Worm (Caenorhabditis elegans) whole organism, L1 larva: ENCODE measurements around the gene srd-35.

Source experiments
- C04F5.9 ChIP-seq: sonication (generic microtip); optimal IDR thresholded peaks from 2 replicates; lab custom pipeline; 2016; ENCODE audit warnings: missing genetic modification characterization, missing compliant biosample characterization
- C16A3.4 ChIP-seq: fragments of 150-350 bp; optimal IDR thresholded peaks from 2 replicates; lab custom pipeline; 2014; ENCODE audit warnings: missing biosample characterization, missing genetic modification characterization
- F16B12.6 ChIP-seq: fragments of 150-350 bp; optimal IDR thresholded peaks from 2 replicates; lab custom pipeline; 2014; ENCODE audit warnings: missing biosample characterization, missing genetic modification characterization
- Y116A8C.19 ChIP-seq: sonication (generic microtip); optimal IDR thresholded peaks from 2 replicates; lab custom pipeline; 2016; ENCODE audit warnings: missing compliant biosample characterization, missing genetic modification characterization, borderline replicate concordance
- aha-1 ChIP-seq: fragments of 150-350 bp; optimal IDR thresholded peaks from 2 replicates; lab custom pipeline; 2014; ENCODE audit warnings: missing biosample characterization, missing genetic modification characterization
- aly-2 ChIP-seq: fragments of 150-350 bp; optimal IDR thresholded peaks from 2 replicates; lab custom pipeline; 2014; ENCODE audit warnings: missing biosample characterization, missing genetic modification characterization
- blmp-1 ChIP-seq: fragments of 150-350 bp; optimal IDR thresholded peaks from 2 replicates; lab custom pipeline; 2014; ENCODE audit warnings: missing biosample characterization, missing genetic modification characterization
- ceh-8 ChIP-seq: fragments of 200-800 bp; sonication (Bioruptor generic); optimal IDR thresholded peaks from 2 replicates; lab custom pipeline; 2018; ENCODE audit warnings: mild to moderate bottlenecking, missing genetic modification characterization, moderate library complexity, missing compliant biosample characterization
- ceh-82 ChIP-seq, 3 experiments: fragments of 150-350 bp in 1 of 3; sonication (generic microtip) in 2 of 3; optimal IDR thresholded peaks; 2 replicates each; lab custom pipeline; 2014 to 2017; ENCODE audit warnings: missing biosample characterization in 3 of 3, missing genetic modification characterization in 3 of 3
- dpl-1 ChIP-seq, 3 experiments: fragments of 150-350 bp in 2 of 3; sonication (generic microtip) in 1 of 3; optimal IDR thresholded peaks; 2 replicates each; lab custom pipeline; 2014 to 2017; ENCODE audit warnings: missing biosample characterization in 3 of 3, missing genetic modification characterization in 3 of 3, missing genetic modification reagents in 3 of 3
- dsc-1 ChIP-seq: sonication (generic microtip); optimal IDR thresholded peaks from 2 replicates; lab custom pipeline; 2016; ENCODE audit warnings: mild to moderate bottlenecking, missing genetic modification characterization, missing compliant biosample characterization
- efl-1 ChIP-seq, 4 experiments: fragments of 150-350 bp; optimal IDR thresholded peaks in 3 of 4; peaks in 1 of 4; 1 replicate in 1 of 4; 2 replicates in 3 of 4; lab custom pipeline; 2014; ENCODE audit warnings: missing biosample characterization in 2 of 4, missing genetic modification characterization in 2 of 4, missing genetic modification reagents in 2 of 4
- egl-27 ChIP-seq, 2 experiments: fragments of 150-350 bp in 1 of 2; sonication (generic microtip); optimal IDR thresholded peaks; 3 replicates each; lab custom pipeline; 2017 to 2018; ENCODE audit warnings: missing biosample characterization in 2 of 2, missing genetic modification characterization in 2 of 2, missing genetic modification reagents in 2 of 2
- elt-2 ChIP-seq: sonication (generic microtip); optimal IDR thresholded peaks from 2 replicates; lab custom pipeline; 2016; ENCODE audit warnings: missing genetic modification characterization, mild to moderate bottlenecking, inconsistent platforms, missing compliant biosample characterization, missing genetic modification reagents
- fkh-8 ChIP-seq: sonication (generic microtip); optimal IDR thresholded peaks from 2 replicates; lab custom pipeline; 2016; ENCODE audit warnings: mild to moderate bottlenecking, missing genetic modification characterization, missing compliant biosample characterization
- hlh-17 ChIP-seq: fragments of 200-800 bp; sonication (Bioruptor generic); optimal IDR thresholded peaks from 2 replicates; lab custom pipeline; 2018; ENCODE audit warnings: missing genetic modification characterization, mild to moderate bottlenecking, missing compliant biosample characterization, moderate library complexity, borderline replicate concordance
- hlh-4 ChIP-seq: sonication (generic microtip); optimal IDR thresholded peaks from 2 replicates; lab custom pipeline; 2016; ENCODE audit warnings: mild to moderate bottlenecking, missing genetic modification characterization, missing compliant biosample characterization
- hpl-2 ChIP-seq: fragments of 150-350 bp; optimal IDR thresholded peaks from 2 replicates; lab custom pipeline; 2014; ENCODE audit warnings: missing biosample characterization, missing genetic modification reagents, missing genetic modification characterization
- lin-13 ChIP-seq: fragments of 150-350 bp; optimal IDR thresholded peaks from 2 replicates; lab custom pipeline; 2014; ENCODE audit warnings: missing biosample characterization, missing genetic modification reagents, missing genetic modification characterization
- lin-35 ChIP-seq, 2 experiments: fragments of 150-350 bp; optimal IDR thresholded peaks; 2 replicates each; lab custom pipeline; 2014; ENCODE audit warnings: missing biosample characterization in 2 of 2, missing genetic modification characterization in 2 of 2, missing genetic modification reagents in 2 of 2
- lin-39 ChIP-seq: fragments of 150-350 bp; optimal IDR thresholded peaks from 2 replicates; lab custom pipeline; 2014; ENCODE audit warnings: missing biosample characterization, missing genetic modification reagents, missing genetic modification characterization
- lir-3 ChIP-seq: sonication (generic microtip); optimal IDR thresholded peaks from 2 replicates; lab custom pipeline; 2016; ENCODE audit warnings: mild to moderate bottlenecking, missing genetic modification characterization, moderate library complexity, missing compliant biosample characterization; ENCODE audit not compliant: poor library complexity
- mdl-1 ChIP-seq, 2 experiments: fragments of 150-350 bp; optimal IDR thresholded peaks; 2 replicates each; lab custom pipeline; 2014 to 2017; ENCODE audit warnings: missing biosample characterization in 2 of 2, missing genetic modification characterization in 2 of 2, inconsistent platforms in 1 of 2
- mep-1 ChIP-seq: fragments of 150-350 bp; optimal IDR thresholded peaks from 2 replicates; lab custom pipeline; 2014; ENCODE audit warnings: missing biosample characterization, missing genetic modification characterization
- nhr-11 ChIP-seq: fragments of 150-350 bp; optimal IDR thresholded peaks from 2 replicates; lab custom pipeline; 2014; ENCODE audit warnings: missing biosample characterization, missing genetic modification characterization
- nhr-19 ChIP-seq: fragments of 200-800 bp; sonication (Bioruptor generic); conservative IDR thresholded peaks from 2 replicates; pipeline ENCODE4 v1.3.6; 2022; ENCODE audit warnings: missing genetic modification characterization, missing compliant biosample characterization
- nhr-20 ChIP-seq: sonication (generic microtip); optimal IDR thresholded peaks from 2 replicates; lab custom pipeline; 2016; ENCODE audit warnings: mild to moderate bottlenecking, missing genetic modification characterization, missing compliant biosample characterization
- nhr-237 ChIP-seq: fragments of 150-350 bp; optimal IDR thresholded peaks from 2 replicates; lab custom pipeline; 2014; ENCODE audit warnings: missing biosample characterization, missing genetic modification characterization
- nhr-28 ChIP-seq: fragments of 150-350 bp; optimal IDR thresholded peaks from 2 replicates; lab custom pipeline; 2014; ENCODE audit warnings: missing biosample characterization, missing genetic modification characterization
- nhr-71 ChIP-seq: sonication (generic microtip); optimal IDR thresholded peaks from 2 replicates; lab custom pipeline; 2016; ENCODE audit warnings: mild to moderate bottlenecking, missing genetic modification characterization, moderate library complexity, missing compliant biosample characterization
- nhr-76 ChIP-seq: sonication (generic microtip); optimal IDR thresholded peaks from 2 replicates; lab custom pipeline; 2017; ENCODE audit warnings: missing biosample characterization, missing genetic modification characterization
- nhr-84 ChIP-seq: sonication (generic microtip); optimal IDR thresholded peaks from 2 replicates; lab custom pipeline; 2017; ENCODE audit warnings: missing biosample characterization, missing genetic modification characterization
- nhr-85 ChIP-seq: sonication (generic microtip); peaks from one replicate; lab custom pipeline; 2016; ENCODE audit warnings: missing genetic modification characterization, inconsistent platforms, missing compliant biosample characterization
- nhr-90 ChIP-seq: sonication (generic microtip); optimal IDR thresholded peaks from 2 replicates; lab custom pipeline; 2016; ENCODE audit warnings: mild to moderate bottlenecking, missing genetic modification characterization, missing compliant biosample characterization; ENCODE audit not compliant: poor library complexity
- pag-3 ChIP-seq: sonication (generic microtip); optimal IDR thresholded peaks from 2 replicates; lab custom pipeline; 2017; ENCODE audit warnings: missing genetic modification characterization, mild to moderate bottlenecking, missing compliant biosample characterization, antibody characterized with exemption, borderline replicate concordance; ENCODE audit not compliant: insufficient read depth
- pax-3 ChIP-seq: fragments of 200-800 bp; sonication (Bioruptor generic); optimal IDR thresholded peaks from 2 replicates; lab custom pipeline; 2018; ENCODE audit warnings: mild to moderate bottlenecking, missing genetic modification characterization, moderate library complexity, missing compliant biosample characterization
- rnt-1 ChIP-seq: sonication (generic microtip); optimal IDR thresholded peaks from 2 replicates; lab custom pipeline; 2016; ENCODE audit warnings: mild to moderate bottlenecking, missing genetic modification characterization, moderate library complexity, missing compliant biosample characterization
- snpc-4 ChIP-seq: fragments of 150-350 bp; optimal IDR thresholded peaks from 2 replicates; lab custom pipeline; 2014; ENCODE audit warnings: missing biosample characterization, missing genetic modification characterization
- sox-4 ChIP-seq: sonication (generic microtip); optimal IDR thresholded peaks from 2 replicates; lab custom pipeline; 2016; ENCODE audit warnings: missing genetic modification characterization, missing compliant biosample characterization
- swsn-7 ChIP-seq: sonication (generic microtip); optimal IDR thresholded peaks from 2 replicates; lab custom pipeline; 2016; ENCODE audit warnings: missing genetic modification characterization, missing compliant biosample characterization
- tbx-2 ChIP-seq: sonication (generic microtip); optimal IDR thresholded peaks from 2 replicates; lab custom pipeline; 2016; ENCODE audit warnings: missing genetic modification characterization, missing compliant biosample characterization
- tlp-1 ChIP-seq: fragments of 150-350 bp; optimal IDR thresholded peaks from 2 replicates; lab custom pipeline; 2014; ENCODE audit warnings: missing biosample characterization, missing genetic modification characterization
- unc-130 ChIP-seq: fragments of 150-350 bp; optimal IDR thresholded peaks from 2 replicates; lab custom pipeline; 2017; ENCODE audit warnings: missing biosample characterization, missing genetic modification characterization, inconsistent platforms
- unc-86 ChIP-seq: sonication (generic microtip); optimal IDR thresholded peaks from 2 replicates; lab custom pipeline; 2016; ENCODE audit warnings: missing genetic modification characterization, missing compliant biosample characterization
- vab-15 ChIP-seq: sonication (generic microtip); optimal IDR thresholded peaks from 2 replicates; lab custom pipeline; 2017; ENCODE audit warnings: missing genotype, mild to moderate bottlenecking, missing genetic modification characterization, missing compliant biosample characterization
- ztf-11 ChIP-seq, 2 experiments: sonication (generic microtip); optimal IDR thresholded peaks; 2 replicates each; lab custom pipeline; 2016 to 2017; ENCODE audit warnings: missing genetic modification characterization in 2 of 2, missing biosample characterization in 1 of 2, missing compliant biosample characterization in 1 of 2

srd-35 gene

ce11 chrV:13003378-13003777 lies 39.2 kb downstream of the srd-35 start (continued):
- TF ChIP-seq nhr-71 (tag; lab: Kevin White, UChicago) (peak; percentile 74), lin-13 (peak; percentile 43), pax-3 (peak; percentile 71), nhr-19 (peak; percentile 76), Y116A8C.19 (tag; lab: Kevin White, UChicago) (no peak), vab-15 (tag; lab: Kevin White, UChicago) (peak; percentile 41), aly-2 (tag; lab: Kevin White, UChicago) (peak; percentile 79), nhr-11 (tag; lab: Kevin White, UChicago) (no peak), aha-1 (tag; lab: Kevin White, UChicago) (no peak), elt-2 (tag; lab: Kevin White, UChicago) (peak; percentile 28), pag-3 (tag; lab: Kevin White, UChicago) (no peak), nhr-85 (tag; lab: Kevin White, UChicago) (peak; percentile 74), ceh-82 (tag; optimal IDR thresholded peaks at IDR 0.05; lab: Kevin White, UChicago) (peak; percentile 20 to 58 (median 54)), mep-1 (tag; lab: Kevin White, UChicago) (peak; percentile 67), dpl-1 (GFP tag; optimal IDR thresholded peaks at IDR 0.05; lab: Kevin White, UChicago) (peak in 2 of 3 experiments; percentile 47 to 67), nhr-76 (tag; lab: Kevin White, UChicago) (no peak), efl-1 (optimal IDR thresholded peaks at IDR 0.05; lab: Kevin White, UChicago) (peak; percentile 50 to 56), efl-1 (GFP tag; optimal IDR thresholded peaks at IDR 0.05 in 1 of 2; lab: Kevin White, UChicago) (peak; percentile 28 to 94), unc-130 (peak; percentile 59), blmp-1 (tag; lab: Kevin White, UChicago) (peak; percentile 18), egl-27 (tag; optimal IDR thresholded peaks at IDR 0.05; lab: Kevin White, UChicago) (peak in 1 of 2 experiments; percentile 42), snpc-4 (tag; lab: Kevin White, UChicago) (peak; percentile 58), hpl-2 (GFP tag; lab: Kevin White, UChicago) (no peak), mdl-1 (tag; optimal IDR thresholded peaks at IDR 0.05; lab: Kevin White, UChicago) (peak in 1 of 2 experiments; percentile 74), lin-39 (tag; lab: Kevin White, UChicago) (no peak), nhr-84 (tag; lab: Kevin White, UChicago) (no peak), ztf-11 (tag; optimal IDR thresholded peaks at IDR 0.05; lab: Kevin White, UChicago) (peak in 1 of 2 experiments; percentile 5), nhr-20 (peak; percentile 74), dsc-1 (peak; percentile 32), ceh-8 (no peak), rnt-1 (peak; percentile 75), fkh-8 (tag; lab: Kevin White, UChicago) (peak; percentile 62), C04F5.9 (tag; lab: Kevin White, UChicago) (no peak), unc-86 (tag; lab: Kevin White, UChicago) (peak; percentile 1), hlh-17 (no peak)

- TF ChIP-seq tbx-2 (tag; lab: Kevin White, UChicago), result no peak
- TF ChIP-seq nhr-237, result no peak
- TF ChIP-seq swsn-7, result no peak
- no peak for TF ChIP-seq Y116A8C.19 (tag; lab: Kevin White, UChicago)
- TF ChIP-seq nhr-11 (tag; lab: Kevin White, UChicago), result no peak
- TF ChIP-seq nhr-28 (tag; lab: Kevin White, UChicago), result no peak
- no peak for TF ChIP-seq unc-86 (tag; lab: Kevin White, UChicago)
- no peak for TF ChIP-seq elt-2 (tag; lab: Kevin White, UChicago)
- TF ChIP-seq nhr-90 (tag; lab: Kevin White, UChicago), result no peak
- TF ChIP-seq sox-4 (tag; lab: Kevin White, UChicago), result no peak
- no peak for TF ChIP-seq nhr-84 (tag; lab: Kevin White, UChicago)
- TF ChIP-seq F16B12.6, result no peak
- no peak for TF ChIP-seq mdl-1 (tag; optimal IDR thresholded peaks at IDR 0.05; lab: Kevin White, UChicago)
- no peak for TF ChIP-seq lir-3
- no peak for TF ChIP-seq tlp-1
- no peak for TF ChIP-seq lin-35 (GFP tag; optimal IDR thresholded peaks at IDR 0.05; lab: Kevin White, UChicago)
- TF ChIP-seq C16A3.4 (tag; lab: Kevin White, UChicago), result no peak
- no peak for TF ChIP-seq hlh-4
- TF ChIP-seq dpl-1 (GFP tag; optimal IDR thresholded peaks at IDR 0.05; lab: Kevin White, UChicago), result no peak
Measured at ce11 chrV:13004374-13004773, 40.2 kb downstream of the srd-35 start.
